Worm (Caenorhabditis elegans): ENCODE results near the gene mrps-9.

Gene mrps-9

DNA sequence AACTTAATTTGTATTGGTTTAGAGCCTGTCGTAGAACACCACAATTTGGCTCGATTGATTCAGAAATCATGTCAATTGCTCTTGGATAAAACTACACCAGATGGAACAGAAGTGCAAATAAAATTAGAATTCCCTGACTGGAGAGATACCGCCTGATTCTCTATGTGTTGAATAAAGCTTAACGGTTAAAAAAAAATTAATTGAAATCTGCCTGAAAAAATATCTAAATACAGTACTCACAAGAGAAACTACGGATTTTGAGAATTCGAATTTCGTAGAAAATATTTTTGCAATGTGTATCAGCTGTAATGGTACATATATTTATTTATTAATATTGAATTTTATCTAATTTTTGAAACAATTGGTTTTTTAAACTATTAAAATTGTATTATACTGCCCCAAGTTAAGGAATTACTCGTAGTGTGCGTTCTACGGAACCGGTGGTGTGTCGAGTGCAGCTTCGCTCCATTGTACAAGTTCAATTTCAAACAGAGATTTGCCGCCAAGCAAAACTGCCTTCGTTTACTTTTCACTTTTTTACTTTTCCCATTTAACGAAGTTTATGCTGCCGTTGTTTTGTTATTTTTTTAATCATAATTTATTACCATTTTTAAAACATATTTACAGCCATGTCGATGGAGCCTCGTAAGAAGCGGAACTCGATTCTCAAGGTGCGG, 15.7 kb upstream of the mrps-9 start, which contains the start of gene knl-1 (continued):
- TF ChIP-seq npax-4 (tag; optimal IDR thresholded peaks at IDR 0.05) (no peak), C38D4.7 (GFP tag; optimal IDR thresholded peaks at IDR 0.05) (peak; percentile 7), elt-2 (tag; optimal IDR thresholded peaks at IDR 0.05) (peak; percentile 79), pros-1 (tag; optimal IDR thresholded peaks at IDR 0.05) (no peak), madf-2 (tag; optimal IDR thresholded peaks at IDR 0.05) (peak; percentile 20), ref-2 (tag; optimal IDR thresholded peaks at IDR 0.05) (no peak), lim-6 (tag; optimal IDR thresholded peaks at IDR 0.05) (peak; percentile 1), hlh-8 (tag; optimal IDR thresholded peaks at IDR 0.05) (peak; percentile 65)

- TF ChIP-seq zip-5 (tag; optimal IDR thresholded peaks at IDR 0.05) (no peak), madf-2 (tag; optimal IDR thresholded peaks at IDR 0.05) (no peak)
Measured at ce11 chrIII:8254938-8255337, 10.9 kb upstream of the mrps-9 start, which contains the start of gene F09G8.5. F09G8.5 (plus strand) TSS chrIII:8254975.

DNA sequence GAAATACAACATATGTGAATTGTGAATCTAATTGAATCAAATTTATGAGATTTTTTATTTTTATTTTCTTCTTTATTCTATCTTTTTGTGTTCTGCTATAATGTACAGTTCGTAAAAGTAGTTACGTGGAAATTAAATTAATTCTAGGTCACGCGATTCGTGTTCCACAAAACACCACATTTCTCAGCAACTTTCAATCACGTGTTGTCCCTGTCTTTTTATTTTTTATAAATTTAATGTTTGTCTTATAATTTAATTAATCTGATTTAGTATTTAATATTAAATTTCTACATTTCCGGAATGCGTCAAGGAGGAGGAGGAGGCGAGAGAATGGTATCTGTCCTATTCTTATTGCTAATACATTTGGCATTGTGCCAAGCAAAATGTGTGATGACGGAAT, 7.8 kb upstream of the mrps-9 start, which contains the start of gene ncr-2:
ncr-2 (plus strand) TSS at position 301 of the 400 bp plus-strand sequence.
- TF ChIP-seq dmd-4 (tag; optimal IDR thresholded peaks at IDR 0.05; ENCODE audit: borderline replicate concordance), result no peak
- TF ChIP-seq hlh-6 (tag; optimal IDR thresholded peaks at IDR 0.05), result no peak
- TF ChIP-seq ref-2 (tag; optimal IDR thresholded peaks at IDR 0.05), result no peak
- TF ChIP-seq ceh-48 (tag; optimal IDR thresholded peaks at IDR 0.05), result no peak
- TF ChIP-seq unc-86 (tag; optimal IDR thresholded peaks at IDR 0.05), result no peak
- TF ChIP-seq F13H6.1 (tag; optimal IDR thresholded peaks at IDR 0.05), result no peak
- TF ChIP-seq odd-2 (tag; optimal IDR thresholded peaks at IDR 0.05), result no peak

ce11 chrIII:8262599-8262998, 3.3 kb upstream of the mrps-9 start:
- no peak for TF ChIP-seq dmd-4 (tag; optimal IDR thresholded peaks at IDR 0.05; ENCODE audit: borderline replicate concordance)
- peak; percentile 26 for TF ChIP-seq sdc-2 (tag; optimal IDR thresholded peaks at IDR 0.05)
- no peak for TF ChIP-seq ttx-3 (tag; optimal IDR thresholded peaks at IDR 0.05)
- no peak for TF ChIP-seq pha-2 (tag; optimal IDR thresholded peaks at IDR 0.05)
- TF ChIP-seq lim-6 (tag; optimal IDR thresholded peaks at IDR 0.05), result peak; percentile 14
- TF ChIP-seq fkh-6 (tag; optimal IDR thresholded peaks at IDR 0.05), result peak; percentile 25
- peak; percentile 28 for TF ChIP-seq ref-2 (tag; optimal IDR thresholded peaks at IDR 0.05)
- no peak for TF ChIP-seq ztf-16 (tag; optimal IDR thresholded peaks at IDR 0.05)
- peak; percentile 17 for TF ChIP-seq ceh-9 (tag; optimal IDR thresholded peaks at IDR 0.05)
- no peak for TF ChIP-seq zip-5 (tag; optimal IDR thresholded peaks at IDR 0.05)
- TF ChIP-seq hlh-6 (tag; optimal IDR thresholded peaks at IDR 0.05), result peak; percentile 21
- TF ChIP-seq elt-4 (tag; optimal IDR thresholded peaks at IDR 0.05), result peak; percentile 94
- TF ChIP-seq syd-9 (tag; optimal IDR thresholded peaks at IDR 0.05), result peak; percentile 29

DNA sequence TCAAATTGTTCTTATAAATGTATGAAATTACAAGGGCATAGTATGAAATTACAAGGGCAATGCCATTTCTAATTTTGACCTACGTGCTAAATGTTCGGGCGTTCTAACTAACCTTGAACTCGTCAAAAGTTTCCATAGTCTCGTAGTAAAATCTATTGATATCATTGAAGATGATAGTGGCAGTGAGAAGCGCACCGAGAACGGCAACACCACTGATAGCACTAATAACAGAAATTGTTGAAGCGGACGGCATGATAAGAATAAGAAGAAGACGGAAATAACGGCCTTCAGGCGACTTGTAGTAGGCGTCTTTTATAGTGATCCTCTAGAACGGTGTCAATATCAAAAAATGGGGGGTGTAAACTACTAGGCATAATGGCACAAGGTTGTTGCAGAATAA, 2.5 kb upstream of the mrps-9 start, which contains the start of gene col-91:
col-91 (minus strand) TSS at position 288 of the 400 bp plus-strand sequence.
- TF ChIP-seq tbx-7 (tag; optimal IDR thresholded peaks at IDR 0.05), result no peak

ce11 chrIII:8268296-8268695, 2.4 kb downstream of the mrps-9 start, which contains the start of the genes F09G8.7 and crn-7:
F09G8.7 (minus strand) TSS chrIII:8268355.
crn-7 (plus strand) TSS chrIII:8268531.
- TF ChIP-seq F13H6.1 (tag; optimal IDR thresholded peaks at IDR 0.05) (no peak), ceh-45 (GFP tag; IDR thresholded peaks at IDR 0.05) (no peak), ceh-48 (tag; optimal IDR thresholded peaks at IDR 0.05) (no peak), hlh-13 (GFP tag; optimal IDR thresholded peaks at IDR 0.05) (no peak), ceh-9 (tag; optimal IDR thresholded peaks at IDR 0.05) (no peak), unc-42 (tag; optimal IDR thresholded peaks at IDR 0.05) (no peak)

- TF ChIP-seq ets-4 (tag; optimal IDR thresholded peaks at IDR 0.05) (no peak), T23F11.4 (GFP tag; optimal IDR thresholded peaks at IDR 0.05) (no peak), pag-3 (tag; optimal IDR thresholded peaks at IDR 0.05; ENCODE audit: borderline replicate concordance) (no peak), pat-9 (tag; optimal IDR thresholded peaks at IDR 0.05) (no peak), unc-42 (tag; optimal IDR thresholded peaks at IDR 0.05) (no peak), ceh-31 (tag; optimal IDR thresholded peaks at IDR 0.05) (no peak), ceh-9 (tag; optimal IDR thresholded peaks at IDR 0.05) (no peak)
Measured at ce11 chrIII:8271676-8272225, 5.9 kb downstream of the mrps-9 start, which contains the start of the genes mps-4 and F09G8.10. mps-4 (minus strand) TSS chrIII:8271776. F09G8.10 (minus strand) TSS chrIII:8272175.
